Worm (Caenorhabditis elegans) whole organism, L2 larva: Measurements from ENCODE around the gene btb-10.

Experiments
- aly-2 ChIP-seq: fragments of 150-350 bp; optimal IDR thresholded peaks from 2 replicates; lab custom pipeline; 2014; ENCODE audit warnings: missing biosample characterization, missing genetic modification characterization
- ceh-82 ChIP-seq: fragments of 150-350 bp; optimal IDR thresholded peaks from 2 replicates; lab custom pipeline; 2014; ENCODE audit warnings: missing biosample characterization, missing genetic modification characterization
- crh-2 ChIP-seq: sonication (generic microtip); optimal IDR thresholded peaks from 2 replicates; lab custom pipeline; 2017; ENCODE audit warnings: missing biosample characterization, missing genetic modification characterization
- dmd-4 ChIP-seq: sonication (generic microtip); optimal IDR thresholded peaks from 2 replicates; lab custom pipeline; 2017; ENCODE audit warnings: missing biosample characterization, missing genetic modification characterization
- elt-3 ChIP-seq: sonication (generic microtip); optimal IDR thresholded peaks from 2 replicates; lab custom pipeline; 2017; ENCODE audit warnings: missing biosample characterization, missing genetic modification characterization
- mab-5 ChIP-seq: fragments of 150-350 bp; optimal IDR thresholded peaks from 2 replicates; lab custom pipeline; 2014; ENCODE audit warnings: missing biosample characterization, missing genetic modification characterization
- mdl-1 ChIP-seq, 2 experiments: fragments of 150-350 bp in 1 of 2; sonication (generic microtip) in 1 of 2; optimal IDR thresholded peaks; 2 replicates each; lab custom pipeline; 2017; ENCODE audit warnings: missing biosample characterization in 2 of 2, missing genetic modification characterization in 2 of 2
- nhr-11 ChIP-seq: fragments of 150-350 bp; optimal IDR thresholded peaks from 2 replicates; lab custom pipeline; 2014; ENCODE audit warnings: missing biosample characterization, missing genetic modification characterization
- nhr-12 ChIP-seq: fragments of 150-350 bp; optimal IDR thresholded peaks from 2 replicates; lab custom pipeline; 2014; ENCODE audit warnings: missing biosample characterization, missing genetic modification characterization
- nhr-237 ChIP-seq: fragments of 150-350 bp; optimal IDR thresholded peaks from 2 replicates; lab custom pipeline; 2014; ENCODE audit warnings: missing biosample characterization, missing genetic modification characterization
- unc-39 ChIP-seq: fragments of 150-350 bp; optimal IDR thresholded peaks from 2 replicates; lab custom pipeline; 2014; ENCODE audit warnings: missing biosample characterization, missing genetic modification characterization
- zag-1 ChIP-seq: fragments of 150-350 bp; optimal IDR thresholded peaks from 2 replicates; lab custom pipeline; 2014; ENCODE audit warnings: missing biosample characterization, missing genetic modification characterization

- TF ChIP-seq nhr-11 (tag; lab: Kevin White, UChicago) (no peak), zag-1 (tag; lab: Kevin White, UChicago) (no peak), mab-5 (no peak), unc-39 (tag; lab: Kevin White, UChicago) (no peak), elt-3 (tag; lab: Kevin White, UChicago) (no peak), nhr-237 (tag; lab: Kevin White, UChicago) (no peak), crh-2 (tag; lab: Kevin White, UChicago) (no peak), mdl-1 (tag; optimal IDR thresholded peaks at IDR 0.05; lab: Kevin White, UChicago) (no peak), dmd-4 (tag; lab: Kevin White, UChicago) (no peak), nhr-12 (tag; lab: Kevin White, UChicago) (no peak), ceh-82 (tag; lab: Kevin White, UChicago) (no peak), aly-2 (tag; lab: Kevin White, UChicago) (no peak)
Observed at ce11 chrII:1106914-1107597, 46.5 kb upstream of the btb-10 start, which contains the start of gene col-40.
